Fruit fly (Drosophila melanogaster): ENCODE results near the gene Vha16-5.

dm6 chr2L:10701499-10702062 is 35.3 kb downstream of the Vha16-5 start, which contains the start of gene Lip1:
- no peak for TF ChIP-seq CG6792 (GFP tag; optimal IDR thresholded peaks at IDR 0.05)
- no peak for TF ChIP-seq topi (GFP tag; optimal IDR thresholded peaks at IDR 0.05)
- peak; percentile 23 for TF ChIP-seq svp (GFP tag)
- TF ChIP-seq salr (GFP tag; optimal IDR thresholded peaks at IDR 0.05), result no peak
- no peak for TF ChIP-seq Sox14 (GFP tag; optimal IDR thresholded peaks at IDR 0.05)
- TF ChIP-seq Gug (GFP tag; IDR thresholded peaks at IDR 0.05), result no peak
- TF ChIP-seq CG32006 (GFP tag; optimal IDR thresholded peaks at IDR 0.05), result no peak
- no peak for TF ChIP-seq Blimp-1 (GFP tag; optimal IDR thresholded peaks at IDR 0.05)
- TF ChIP-seq fd85E (GFP tag; optimal IDR thresholded peaks at IDR 0.05), result no peak
- no peak for TF ChIP-seq Eip93F (GFP tag; optimal IDR thresholded peaks at IDR 0.05)
